Fruit fly (Drosophila melanogaster): ENCODE data around the gene Tmf.

Gene Tmf

DNA sequence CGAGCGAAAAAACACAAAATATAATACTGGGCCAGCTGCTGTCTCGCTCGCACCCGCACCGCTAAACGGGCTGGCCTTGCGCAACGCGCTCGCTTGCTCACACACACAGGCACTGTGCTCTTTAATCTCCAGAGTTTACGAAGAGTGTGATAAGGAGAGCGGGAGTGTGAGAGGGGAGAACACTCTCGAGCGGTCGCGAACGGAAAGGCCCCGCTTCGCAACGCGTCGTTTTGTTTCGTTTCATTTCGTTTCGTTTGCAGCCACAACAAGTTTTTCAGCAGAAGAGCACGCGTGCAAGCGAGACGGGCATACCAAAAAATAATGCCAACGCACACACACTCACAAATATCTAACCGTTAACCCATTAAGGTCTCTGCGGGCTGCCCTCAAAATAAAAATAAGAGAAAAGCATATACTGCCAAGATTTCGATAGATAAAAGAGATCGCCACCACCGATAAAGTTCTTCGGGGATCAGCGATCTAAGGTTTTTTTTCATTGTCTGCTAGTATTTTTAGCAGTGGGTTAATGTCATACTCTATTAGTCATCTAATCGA lies 17.5 kb downstream of the Tmf start (continued):
- TF ChIP-seq CG7556 (GFP tag; optimal IDR thresholded peaks at IDR 0.05) (peak; percentile 17), Fer3 (tag; optimal IDR thresholded peaks at IDR 0.05) (peak; percentile 70), Ssrp (tag; optimal IDR thresholded peaks at IDR 0.05) (no peak), klu (GFP tag; IDR thresholded peaks at IDR 0.05) (peak; percentile 51), sc (optimal IDR thresholded peaks at IDR 0.05) (no peak), sc (GFP tag; optimal IDR thresholded peaks at IDR 0.05) (no peak), CG3847 (GFP tag; IDR thresholded peaks at IDR 0.05) (peak; percentile 48), CG1233 (GFP tag; optimal IDR thresholded peaks at IDR 0.05) (peak; percentile 100), CG15479 (GFP tag; optimal IDR thresholded peaks at IDR 0.05) (peak; percentile 94), TFAM (GFP tag; optimal IDR thresholded peaks at IDR 0.05) (no peak), CG11247 (GFP tag; IDR thresholded peaks at IDR 0.05) (peak; percentile 63; the same call in 1 of the 2 replicates), nau (GFP tag; optimal IDR thresholded peaks at IDR 0.05) (no peak), CG11695 (GFP tag; IDR thresholded peaks at IDR 0.05) (peak; percentile 63; the same call in 2 of the 3 replicates), CG18011 (GFP tag; optimal IDR thresholded peaks at IDR 0.05) (no peak), Jarid2 (GFP tag; optimal IDR thresholded peaks at IDR 0.05) (no peak), dimm (GFP tag; IDR thresholded peaks at IDR 0.05) (no peak), CG15514 (GFP tag; optimal IDR thresholded peaks at IDR 0.05) (peak; percentile 14), p53 (GFP tag; optimal IDR thresholded peaks at IDR 0.05) (no peak), CoRest (tag; optimal IDR thresholded peaks at IDR 0.05) (peak; percentile 34), ara (GFP tag; IDR thresholded peaks at IDR 0.05) (0 out of 2 replicates have a peak, but pooled peaks have one; percentile 7), Usf (GFP tag; optimal IDR thresholded peaks at IDR 0.05) (peak; percentile 42), kay (GFP tag; optimal IDR thresholded peaks at IDR 0.05) (peak; percentile 12), gem (tag; optimal IDR thresholded peaks at IDR 0.05) (peak; percentile 72), Adf1 (GFP tag; IDR thresholded peaks at IDR 0.05) (peak; percentile 89), CG17612 (GFP tag; IDR thresholded peaks at IDR 0.05) (no peak), CG5953 (GFP tag; IDR thresholded peaks at IDR 0.05) (no peak), Bteb2 (GFP tag; optimal IDR thresholded peaks at IDR 0.05) (no peak), crc (GFP tag; optimal IDR thresholded peaks at IDR 0.05) (no peak), bigmax (GFP tag; optimal IDR thresholded peaks at IDR 0.05) (no peak), CG6689 (GFP tag; IDR thresholded peaks at IDR 0.05) (peak; percentile 63), wor (GFP tag; IDR thresholded peaks at IDR 0.05) (no peak), CG2120 (GFP tag; optimal IDR thresholded peaks at IDR 0.05) (peak; percentile 90), CG7786 (GFP tag; optimal IDR thresholded peaks at IDR 0.05) (peak; percentile 77), CG2875 (GFP tag; optimal IDR thresholded peaks at IDR 0.05) (no peak), z (GFP tag; IDR thresholded peaks at IDR 0.05) (peak; percentile 66; the same call in 1 of the 3 replicates), CG11560 (tag; IDR thresholded peaks at IDR 0.05) (0 out of 3 replicates have a peak, but pooled peaks have one; percentile 36), chinmo (GFP tag; IDR thresholded peaks at IDR 0.05; ENCODE audit: partially characterized antibody) (peak; percentile 99), CG6683 (GFP tag; optimal IDR thresholded peaks at IDR 0.05) (no peak), zfh2 (GFP tag; optimal IDR thresholded peaks at IDR 0.05) (peak; percentile 66), hb (GFP tag; IDR thresholded peaks at IDR 0.05; ENCODE audit: partially characterized antibody) (no peak), CG5180 (GFP tag; optimal IDR thresholded peaks at IDR 0.05) (peak; percentile 81), MESR4 (GFP tag; optimal IDR thresholded peaks at IDR 0.05) (no peak), Mad (GFP tag; optimal IDR thresholded peaks at IDR 0.05) (no peak), D19B (GFP tag; optimal IDR thresholded peaks at IDR 0.05) (peak; percentile 59), CG33213 (GFP tag; optimal IDR thresholded peaks at IDR 0.05) (no peak), cas (GFP tag; IDR thresholded peaks at IDR 0.05) (peak; percentile 68), az2 (GFP tag; optimal IDR thresholded peaks at IDR 0.05) (peak; percentile 17), CG31365 (tag; optimal IDR thresholded peaks at IDR 0.05) (peak; percentile 10), pfk (GFP tag; optimal IDR thresholded peaks at IDR 0.05) (peak; percentile 95), prd (optimal IDR thresholded peaks at IDR 0.05) (no peak), prd (GFP tag; IDR thresholded peaks at IDR 0.05) (peak; percentile 74)

All from whole organism, embryonic.